Fruit fly (Drosophila melanogaster) whole organism, embryonic: ENCODE measurements around the gene ec.

Source experiments
- Aef1 ChIP-seq: fragments of 200-800 bp; sonication (Bioruptor generic); IDR thresholded peaks from 3 replicates; pipeline ENCODE4 v1.3.6; 2022; ENCODE audit warnings: missing biosample characterization, missing genetic modification characterization
- Bdp1 ChIP-seq: fragments of 200-800 bp; sonication (Bioruptor generic); optimal IDR thresholded peaks from 3 replicates; lab custom pipeline; 2016; ENCODE audit warnings: missing biosample characterization, missing genetic modification characterization
- CG10321 ChIP-seq: fragments of 200-800 bp; sonication (Bioruptor generic); IDR thresholded peaks from 2 replicates; pipeline ENCODE4 v1.3.6; 2022; ENCODE audit warnings: missing biosample characterization, missing genetic modification characterization
- CG11696 ChIP-seq: fragments of 200-800 bp; sonication (Bioruptor generic); IDR thresholded peaks from 2 replicates; pipeline ENCODE4 v1.3.6; 2022; ENCODE audit warnings: missing biosample characterization, missing genetic modification characterization
- CG12236 ChIP-seq: fragments of 200-800 bp; sonication (Bioruptor generic); optimal IDR thresholded peaks from 2 replicates; lab custom pipeline; 2016; ENCODE audit warnings: missing biosample characterization, missing genetic modification characterization
- CG12659 ChIP-seq: fragments of 200-800 bp; sonication (Bioruptor generic); optimal IDR thresholded peaks from 3 replicates; lab custom pipeline; 2017; ENCODE audit warnings: mild to moderate bottlenecking, missing biosample characterization, missing genetic modification reagents, missing genetic modification characterization
- CG13296 ChIP-seq: fragments of 200-800 bp; sonication (Bioruptor generic); optimal IDR thresholded peaks from 3 replicates; lab custom pipeline; 2018; ENCODE audit warnings: missing biosample characterization, mild to moderate bottlenecking, missing genetic modification characterization
- CG17359 ChIP-seq: fragments of 200-800 bp; sonication (Bioruptor generic); optimal IDR thresholded peaks from 3 replicates; lab custom pipeline; 2018; ENCODE audit warnings: missing biosample characterization, mild to moderate bottlenecking, missing genetic modification characterization, moderate library complexity
- CG17361 ChIP-seq: fragments of 200-800 bp; sonication (Bioruptor generic); IDR thresholded peaks from 3 replicates; pipeline ENCODE4 v1.3.6; 2022; ENCODE audit warnings: missing biosample characterization, missing genetic modification characterization
- CG18262 ChIP-seq: fragments of 200-800 bp; optimal IDR thresholded peaks from 3 replicates; lab custom pipeline; 2019; ENCODE audit warnings: missing biosample characterization, mild to moderate bottlenecking, missing genetic modification characterization, moderate library complexity
- CG18764 ChIP-seq: fragments of 200-800 bp; sonication (Bioruptor generic); optimal IDR thresholded peaks from 3 replicates; lab custom pipeline; 2016; ENCODE audit warnings: missing biosample characterization, missing genetic modification characterization
- CG2712 ChIP-seq: fragments of 200-800 bp; optimal IDR thresholded peaks from 3 replicates; lab custom pipeline; 2019; ENCODE audit warnings: missing biosample characterization, mild to moderate bottlenecking, missing genetic modification characterization, moderate library complexity
- CG2875 ChIP-seq: fragments of 200-800 bp; sonication (Bioruptor generic); optimal IDR thresholded peaks from 2 replicates; lab custom pipeline; 2017; ENCODE audit warnings: missing biosample characterization, mild to moderate bottlenecking, missing genetic modification characterization, missing genetic modification reagents
- CG30431 ChIP-seq: fragments of 200-800 bp; sonication (Bioruptor generic); optimal IDR thresholded peaks from 2 replicates; lab custom pipeline; 2017; ENCODE audit warnings: missing biosample characterization, missing genetic modification characterization
- CG32532 ChIP-seq: fragments of 200-800 bp; sonication (Bioruptor generic); IDR thresholded peaks from 2 replicates; pipeline ENCODE4 v1.3.6; 2022; ENCODE audit warnings: missing biosample characterization, missing genetic modification characterization
- CG34224 ChIP-seq: fragments of 200-800 bp; sonication (Bioruptor generic); IDR thresholded peaks from 3 replicates; pipeline ENCODE4 v1.3.6; 2022; ENCODE audit warnings: missing biosample characterization, missing genetic modification characterization; ENCODE audit not compliant: partially characterized antibody
- CG3726 ChIP-seq: fragments of 200-800 bp; sonication (Bioruptor generic); IDR thresholded peaks from 3 replicates; pipeline ENCODE4, ENCODE4 v1.3.6; 2022; ENCODE audit warnings: missing biosample characterization, missing genetic modification characterization
- CG4328 ChIP-seq: fragments of 200-800 bp; sonication (Bioruptor generic); optimal IDR thresholded peaks from 3 replicates; lab custom pipeline; 2017; ENCODE audit warnings: missing biosample characterization, missing genetic modification reagents, missing genetic modification characterization
- CG4424 ChIP-seq: fragments of 200-800 bp; sonication (Bioruptor generic); optimal IDR thresholded peaks from 3 replicates; lab custom pipeline; 2016; ENCODE audit warnings: missing biosample characterization, missing genetic modification characterization
- CG5180 ChIP-seq: fragments of 200-800 bp; sonication (Bioruptor generic); optimal IDR thresholded peaks from 3 replicates; lab custom pipeline; 2017; ENCODE audit warnings: missing biosample characterization, missing genetic modification characterization, mild to moderate bottlenecking, moderate library complexity, missing genetic modification reagents
- CG6854 ChIP-seq: fragments of 200-800 bp; sonication (Bioruptor generic); optimal IDR thresholded peaks from 3 replicates; lab custom pipeline; 2017; ENCODE audit warnings: missing biosample characterization, mild to moderate bottlenecking, missing genetic modification characterization
- CG7556 ChIP-seq: fragments of 200-800 bp; sonication (Bioruptor generic); optimal IDR thresholded peaks from 2 replicates; lab custom pipeline; 2017; ENCODE audit warnings: missing biosample characterization, mild to moderate bottlenecking, missing genetic modification characterization
- CG8388 ChIP-seq: fragments of 200-800 bp; sonication (Bioruptor generic); optimal IDR thresholded peaks from 2 replicates; lab custom pipeline; 2019; ENCODE audit warnings: missing biosample characterization, mild to moderate bottlenecking, missing genetic modification characterization, moderate library complexity
- Eip74EF ChIP-seq, 2 experiments: fragments of 200-800 bp in 1 of 2; fragments of >200 bp in 1 of 2; sonication (Bioruptor generic) in 1 of 2; optimal IDR thresholded peaks; 2 replicates each; lab custom pipeline; 2017 to 2019; ENCODE audit warnings: missing biosample characterization in 2 of 2, missing genetic modification characterization in 2 of 2, mild to moderate bottlenecking in 1 of 2, moderate library complexity in 1 of 2
- Fer1 ChIP-seq: fragments of 200-800 bp; sonication (Bioruptor generic); optimal IDR thresholded peaks from 2 replicates; lab custom pipeline; 2017; ENCODE audit warnings: missing biosample characterization, mild to moderate bottlenecking, missing genetic modification characterization
- H15 ChIP-seq: fragments of 200-800 bp; sonication (Bioruptor generic); IDR thresholded peaks from 3 replicates; pipeline ENCODE4 v1.3.6; 2022; ENCODE audit warnings: missing biosample characterization, missing genetic modification characterization
- HLH3B ChIP-seq: fragments of 200-800 bp; sonication (Bioruptor generic); IDR thresholded peaks from 2 replicates; pipeline ENCODE4 v1.3.6; 2022; ENCODE audit warnings: missing biosample characterization, missing genetic modification characterization
- HLHmδ ChIP-seq: fragments of 200-800 bp; sonication (Bioruptor generic); optimal IDR thresholded peaks from 2 replicates; lab custom pipeline; 2018; ENCODE audit warnings: missing biosample characterization, mild to moderate bottlenecking, missing genetic modification characterization, moderate library complexity
- Hsf ChIP-seq: fragments of 200-800 bp; sonication (Bioruptor generic); optimal IDR thresholded peaks from 3 replicates; lab custom pipeline; 2016; ENCODE audit warnings: missing biosample characterization, missing genetic modification characterization
- MESR4 ChIP-seq: fragments of 200-800 bp; sonication (Bioruptor generic); optimal IDR thresholded peaks from 2 replicates; lab custom pipeline; 2018; ENCODE audit warnings: missing biosample characterization, mild to moderate bottlenecking, missing genetic modification characterization, moderate library complexity
- MTF-1 ChIP-seq: fragments of 200-800 bp; sonication (Bioruptor generic); optimal IDR thresholded peaks from 2 replicates; lab custom pipeline; 2018; ENCODE audit warnings: missing biosample characterization, mild to moderate bottlenecking, missing genetic modification characterization, borderline replicate concordance
- Mad ChIP-seq: fragments of 200-800 bp; sonication (Bioruptor generic); optimal IDR thresholded peaks from 2 replicates; lab custom pipeline; 2016; ENCODE audit warnings: missing biosample characterization, missing genetic modification characterization
- Oli ChIP-seq: fragments of 200-800 bp; sonication (Bioruptor generic); optimal IDR thresholded peaks from 2 replicates; lab custom pipeline; 2018; ENCODE audit warnings: missing biosample characterization, mild to moderate bottlenecking, missing genetic modification characterization, moderate library complexity
- Pdp1 ChIP-seq, 2 experiments: fragments of 200-800 bp; sonication (Bioruptor generic); optimal IDR thresholded peaks; 3 replicates each; lab custom pipeline; 2016; ENCODE audit warnings: missing biosample characterization in 2 of 2, missing genetic modification characterization in 2 of 2, mild to moderate bottlenecking in 1 of 2, moderate library complexity in 1 of 2
- Rfx ChIP-seq: fragments of 200-800 bp; sonication (Bioruptor generic); IDR thresholded peaks from 2 replicates; pipeline ENCODE4 v1.3.6; 2022; ENCODE audit warnings: missing biosample characterization, missing genetic modification characterization
- YL-1 ChIP-seq: fragments of 200-800 bp; sonication (Bioruptor generic); optimal IDR thresholded peaks from 3 replicates; lab custom pipeline; 2017; ENCODE audit warnings: missing biosample characterization, mild to moderate bottlenecking, missing genetic modification characterization
- ac ChIP-seq: fragments of 200-800 bp; sonication (Bioruptor generic); optimal IDR thresholded peaks from 3 replicates; lab custom pipeline; 2017; ENCODE audit warnings: missing biosample characterization, mild to moderate bottlenecking, missing genetic modification characterization
- al ChIP-seq: fragments of 200-800 bp; sonication (Bioruptor generic); IDR thresholded peaks from 2 replicates; pipeline ENCODE4 v1.3.6; 2022; ENCODE audit warnings: missing biosample characterization, missing genetic modification characterization
- bbx ChIP-seq: fragments of 200-800 bp; sonication (Bioruptor generic); IDR thresholded peaks from 2 replicates; pipeline ENCODE4 v1.3.6; 2022; ENCODE audit warnings: missing biosample characterization, missing genetic modification characterization; ENCODE audit not compliant: partially characterized antibody
- fu2 ChIP-seq: fragments of 200-800 bp; sonication (Bioruptor generic); optimal IDR thresholded peaks from 2 replicates; lab custom pipeline; 2016; ENCODE audit warnings: missing biosample characterization, missing genetic modification characterization
- hbn ChIP-seq: fragments of 200-800 bp; sonication (Bioruptor generic); IDR thresholded peaks from 2 replicates; pipeline ENCODE4 v1.3.6; 2022; ENCODE audit warnings: missing biosample characterization, missing genetic modification characterization; ENCODE audit not compliant: partially characterized antibody
- kay ChIP-seq: fragments of 200-800 bp; sonication (Bioruptor generic); optimal IDR thresholded peaks from 2 replicates; lab custom pipeline; 2016; ENCODE audit warnings: missing biosample characterization, missing genetic modification characterization
- ken ChIP-seq: fragments of 200-800 bp; sonication (Bioruptor generic); IDR thresholded peaks from 3 replicates; pipeline ENCODE4 v1.3.6; 2022; ENCODE audit warnings: missing biosample characterization, missing genetic modification characterization
- lab ChIP-seq: fragments of 200-800 bp; sonication (Bioruptor generic); optimal IDR thresholded peaks from 3 replicates; lab custom pipeline; 2017; ENCODE audit warnings: missing biosample characterization, missing genetic modification characterization, mild to moderate bottlenecking, moderate library complexity, missing genetic modification reagents
- lilli ChIP-seq: fragments of 200-800 bp; sonication (Bioruptor generic); optimal IDR thresholded peaks from 3 replicates; lab custom pipeline; 2016; ENCODE audit warnings: missing biosample characterization, missing genetic modification characterization
- mld ChIP-seq: fragments of 200-800 bp; sonication (Bioruptor generic); IDR thresholded peaks from 3 replicates; pipeline ENCODE4 v1.3.6; 2022; ENCODE audit warnings: missing biosample characterization, missing genetic modification characterization; ENCODE audit not compliant: partially characterized antibody
- pzg ChIP-seq: fragments of 200-800 bp; sonication (Bioruptor generic); optimal IDR thresholded peaks from 3 replicates; lab custom pipeline; 2018; ENCODE audit warnings: missing biosample characterization, mild to moderate bottlenecking, missing genetic modification characterization, moderate library complexity
- run ChIP-seq: fragments of 200-800 bp; sonication (Bioruptor generic); optimal IDR thresholded peaks from 3 replicates; lab custom pipeline; 2018; ENCODE audit warnings: missing biosample characterization, mild to moderate bottlenecking, missing genetic modification characterization
- sug ChIP-seq: fragments of 200-800 bp; optimal IDR thresholded peaks from 2 replicates; lab custom pipeline; 2019; ENCODE audit warnings: missing biosample characterization, mild to moderate bottlenecking, missing genetic modification characterization, moderate library complexity
- zf30C ChIP-seq: fragments of 200-800 bp; sonication (Bioruptor generic); optimal IDR thresholded peaks from 3 replicates; lab custom pipeline; 2018; ENCODE audit warnings: missing biosample characterization, mild to moderate bottlenecking, missing genetic modification characterization

The ec gene

dm6 chrX:3768202-3768601 is 43.3 kb upstream of the ec start (continued):
- peak; percentile 16 for TF ChIP-seq CG7556
- TF ChIP-seq CG5180 (GFP tag; lab: Kevin White, UChicago) = no peak
- TF ChIP-seq run = no peak
- TF ChIP-seq CG17361 (GFP tag; lab: Robert Waterston, UW) = 0 out of 3 replicates have a peak, but pooled peaks have one; percentile 40
- peak; percentile 44 for TF ChIP-seq CG2712 (tag; lab: Kevin White, UChicago)
- peak; percentile 1 for TF ChIP-seq CG12659 (GFP tag; lab: Kevin White, UChicago)
- TF ChIP-seq lab (GFP tag; lab: Kevin White, UChicago) = peak; percentile 47
- no peak for TF ChIP-seq CG3726 (GFP tag; lab: Robert Waterston, UW)
- TF ChIP-seq CG18764 (GFP tag; lab: Kevin White, UChicago) = no peak
- TF ChIP-seq bbx (GFP tag; lab: Robert Waterston, UW) = no peak
- no peak for TF ChIP-seq mld (GFP tag; lab: Robert Waterston, UW)
- TF ChIP-seq CG11696 = no peak
- TF ChIP-seq ac (GFP tag; lab: Kevin White, UChicago) = no peak
- TF ChIP-seq Aef1 (GFP tag; lab: Robert Waterston, UW) = 0 out of 3 replicates have a peak, but pooled peaks have one; percentile 10
- TF ChIP-seq hbn (GFP tag; lab: Robert Waterston, UW) = no peak
- no peak for TF ChIP-seq zf30C (GFP tag; lab: Kevin White, UChicago)
- TF ChIP-seq Mad (GFP tag; lab: Kevin White, UChicago) = peak; percentile 9
- TF ChIP-seq Bdp1 (GFP tag; lab: Kevin White, UChicago) = no peak
- TF ChIP-seq MESR4 (GFP tag; lab: Kevin White, UChicago) = no peak
- peak; percentile 36 for TF ChIP-seq Fer1 (GFP tag; lab: Kevin White, UChicago)
- TF ChIP-seq CG30431 (GFP tag; lab: Kevin White, UChicago) = no peak
- TF ChIP-seq Pdp1 (GFP tag; optimal IDR thresholded peaks at IDR 0.05; lab: Kevin White, UChicago) = peak in 1 of 2 experiments; percentile 17
- TF ChIP-seq HLH3B (GFP tag; lab: Robert Waterston, UW) = peak; percentile 26; the same call in 1 of the 2 replicates
- TF ChIP-seq CG32532 = no peak
- TF ChIP-seq CG8388 (GFP tag; lab: Kevin White, UChicago) = peak; percentile 37
- TF ChIP-seq CG13296 (GFP tag; lab: Kevin White, UChicago) = no peak
- no peak for TF ChIP-seq CG6854 (GFP tag; lab: Kevin White, UChicago)
- no peak for TF ChIP-seq fu2 (GFP tag; lab: Kevin White, UChicago)
- no peak for TF ChIP-seq CG2875 (GFP tag; lab: Kevin White, UChicago)
- no peak for TF ChIP-seq pzg (GFP tag; lab: Kevin White, UChicago)
- no peak for TF ChIP-seq HLHmδ
- 0 out of 2 replicates have a peak, but pooled peaks have one; percentile 11 for TF ChIP-seq Rfx (GFP tag; lab: Robert Waterston, UW)
- no peak for TF ChIP-seq ken (GFP tag; lab: Robert Waterston, UW)
- TF ChIP-seq H15 (GFP tag; lab: Robert Waterston, UW) = peak; percentile 23; the same call in 1 of the 3 replicates
- TF ChIP-seq lilli (GFP tag; lab: Kevin White, UChicago) = peak; percentile 32
- TF ChIP-seq Hsf (GFP tag; lab: Kevin White, UChicago) = no peak
- TF ChIP-seq Oli (tag; lab: Kevin White, UChicago) = peak; percentile 12
- peak; percentile 41 for TF ChIP-seq CG18262
- TF ChIP-seq CG34224 (GFP tag; lab: Robert Waterston, UW) = no peak
- TF ChIP-seq MTF-1 (GFP tag; lab: Kevin White, UChicago) = no peak
- no peak for TF ChIP-seq Eip74EF (GFP tag; optimal IDR thresholded peaks at IDR 0.05; lab: Kevin White, UChicago)
- TF ChIP-seq CG17359 (tag; lab: Kevin White, UChicago) = peak; percentile 54
- TF ChIP-seq sug = no peak
- no peak for TF ChIP-seq CG10321 (GFP tag; lab: Robert Waterston, UW)
- no peak for TF ChIP-seq CG12236 (GFP tag; lab: Kevin White, UChicago)
- no peak for TF ChIP-seq YL-1 (GFP tag; lab: Kevin White, UChicago)
- TF ChIP-seq kay (GFP tag; lab: Kevin White, UChicago) = no peak
- TF ChIP-seq al (GFP tag; lab: Robert Waterston, UW) = no peak
- TF ChIP-seq CG4328 = no peak
- TF ChIP-seq CG4424 (GFP tag; lab: Kevin White, UChicago) = peak; percentile 17
